Fruit fly (Drosophila melanogaster) whole organism, pupa: Measurements from ENCODE around the gene Bruce.

Experiments
- CG12605 ChIP-seq: fragments of 200-800 bp; sonication (Bioruptor generic); IDR thresholded peaks from 2 replicates; pipeline ENCODE4 v1.3.6; 2022; ENCODE audit warnings: missing biosample characterization, missing genetic modification characterization
- CG14655 ChIP-seq: fragments of 200-800 bp; sonication (Bioruptor generic); optimal IDR thresholded peaks from 3 replicates; lab custom pipeline; 2017; ENCODE audit warnings: mild to moderate bottlenecking, missing biosample characterization, missing genetic modification reagents, missing genetic modification characterization
- CG17806 ChIP-seq: fragments of 200-800 bp; sonication (Bioruptor generic); optimal IDR thresholded peaks from 2 replicates; lab custom pipeline; 2018; ENCODE audit warnings: missing biosample characterization, mild to moderate bottlenecking, missing genetic modification characterization, moderate library complexity
- Ets98B ChIP-seq: fragments of 200-800 bp; sonication (Bioruptor generic); IDR thresholded peaks from 2 replicates; pipeline ENCODE4 v1.3.6; 2022; ENCODE audit warnings: missing biosample characterization, missing genetic modification characterization

dm6 chr3R:10350741-10351629, 19.8 kb upstream of the Bruce start:
- TF ChIP-seq CG14655 (peak; percentile 83), Ets98B (GFP tag; lab: Robert Waterston, UW) (no peak), CG12605 (GFP tag; lab: Robert Waterston, UW) (no peak), CG17806 (peak; percentile 77)
